Worm (Caenorhabditis elegans) whole organism, early embryonic: ENCODE data around the gene fipr-7.

Experiments
- ama-1 ChIP-seq: fragments of 150-350 bp; optimal IDR thresholded peaks from 2 replicates; lab custom pipeline; 2014
- ceh-13 ChIP-seq: fragments of 200-800 bp; sonication (Bioruptor generic); optimal IDR thresholded peaks from 2 replicates; lab custom pipeline; 2018; ENCODE audit warnings: mild to moderate bottlenecking, missing genetic modification characterization, missing compliant biosample characterization
- hnd-1 ChIP-seq: sonication (generic microtip); optimal IDR thresholded peaks from 2 replicates; lab custom pipeline; 2016; ENCODE audit warnings: missing genetic modification characterization, missing compliant biosample characterization

DNA sequence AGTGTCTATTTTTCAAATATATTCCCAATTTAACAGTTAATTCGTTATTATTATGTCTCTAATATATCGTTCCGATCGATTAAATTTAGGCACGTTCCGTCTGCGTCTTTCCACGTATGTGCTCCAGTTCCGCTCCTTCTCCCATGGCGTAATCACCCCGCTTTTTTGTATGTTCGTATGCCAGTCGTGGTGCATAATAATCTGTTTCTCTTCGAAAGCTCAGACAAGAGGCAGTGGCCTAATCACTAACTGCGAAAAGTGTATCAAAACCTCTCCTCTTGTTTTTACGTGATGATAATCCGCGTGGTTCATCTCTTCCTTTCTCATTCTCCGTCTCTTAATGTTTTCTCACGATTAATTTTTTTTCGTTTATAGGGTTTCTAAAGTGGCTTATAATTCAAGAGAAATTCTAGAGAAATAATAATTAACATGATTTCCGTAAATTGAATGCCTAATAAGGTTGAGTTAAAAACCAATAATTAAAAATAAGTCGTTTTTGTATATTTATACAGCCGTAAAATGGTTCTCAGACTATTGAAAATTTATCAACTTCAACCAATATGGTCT lies 18.1 kb downstream of the fipr-7 start:
- TF ChIP-seq ama-1 (no peak), hnd-1 (tag; lab: Kevin White, UChicago) (no peak), ceh-13 (no peak)
